Fruit fly (Drosophila melanogaster) whole organism, embryonic: ENCODE results near the gene Obp73a.

Experiments
- CG7928 ChIP-seq: fragments of 200-800 bp; sonication (Bioruptor generic); optimal IDR thresholded peaks from 2 replicates; lab custom pipeline; 2017; ENCODE audit warnings: missing biosample characterization, mild to moderate bottlenecking, missing genetic modification characterization
- Ets65A ChIP-seq: fragments of 200-800 bp; sonication (Bioruptor generic); peaks from one replicate; lab custom pipeline; 2016; ENCODE audit warnings: missing biosample characterization, missing genetic modification characterization
- MESR4 ChIP-seq: fragments of 200-800 bp; sonication (Bioruptor generic); optimal IDR thresholded peaks from 2 replicates; lab custom pipeline; 2018; ENCODE audit warnings: missing biosample characterization, mild to moderate bottlenecking, missing genetic modification characterization, moderate library complexity
- fd64A ChIP-seq: fragments of 200-800 bp; sonication (Bioruptor generic); optimal IDR thresholded peaks from 3 replicates; lab custom pipeline; 2018; ENCODE audit warnings: missing biosample characterization, mild to moderate bottlenecking, missing genetic modification characterization

- TF ChIP-seq MESR4 (no peak), fd64A (GFP tag; lab: Kevin White, UChicago) (no peak), CG7928 (GFP tag; lab: Kevin White, UChicago) (no peak), Ets65A (GFP tag; lab: Kevin White, UChicago) (no peak)
These were observed 5.3 kb upstream of the Obp73a start, which contains the start of gene CG13022 for dm6 chr3L:16938852-16939251.
